Fruit fly (Drosophila melanogaster): ENCODE results near the gene CG3764.
"Not testable (repeated sequence)": the region's sequence is repeated elsewhere in the genome, so short reads cannot be mapped to it uniquely, and the experiment has no call there.

Gene CG3764

DNA sequence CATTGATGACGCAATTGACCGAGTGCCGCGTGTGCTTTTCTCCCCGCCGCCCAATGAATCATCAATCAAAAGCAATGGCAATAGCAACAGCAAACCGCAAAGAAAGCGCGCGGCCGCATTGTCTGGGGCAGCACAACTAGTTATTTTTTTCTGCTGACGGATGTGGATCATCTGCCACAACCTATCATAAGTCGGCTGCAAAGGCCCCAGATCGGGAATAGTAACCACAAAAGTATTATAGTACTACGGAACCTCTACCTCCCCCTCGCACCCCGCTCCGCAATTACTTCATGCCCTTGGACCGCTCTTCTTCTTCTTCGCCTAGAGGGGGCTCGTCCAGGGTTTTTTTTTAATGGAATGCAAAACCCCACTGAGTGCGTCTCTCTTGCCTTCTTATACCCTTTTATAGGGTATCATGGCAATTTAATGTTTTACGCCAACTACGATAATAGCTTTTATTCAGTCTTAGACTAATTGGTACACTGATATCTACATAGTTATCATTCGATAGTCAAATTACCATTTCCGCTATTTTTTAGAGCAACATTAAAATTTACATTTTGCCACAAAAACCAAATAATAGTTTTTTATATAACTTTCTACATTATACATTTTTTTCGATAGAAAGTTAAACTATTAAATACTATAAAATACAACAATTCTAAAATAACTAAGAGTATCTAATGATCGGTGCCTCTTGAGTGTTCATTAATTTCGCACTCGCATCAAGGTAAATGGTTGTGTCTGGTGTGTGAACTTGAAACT lies 56.2 kb downstream of the CG3764 start:
- TF ChIP-seq CG17801 (GFP tag; optimal IDR thresholded peaks at IDR 0.05; ENCODE audit: partially characterized antibody) = no peak

- peak; percentile 48 for TF ChIP-seq CG17801 (GFP tag; optimal IDR thresholded peaks at IDR 0.05; ENCODE audit: partially characterized antibody)
Observed at dm6 chr3L:16955219-16956002, 57.0 kb downstream of the CG3764 start.

DNA sequence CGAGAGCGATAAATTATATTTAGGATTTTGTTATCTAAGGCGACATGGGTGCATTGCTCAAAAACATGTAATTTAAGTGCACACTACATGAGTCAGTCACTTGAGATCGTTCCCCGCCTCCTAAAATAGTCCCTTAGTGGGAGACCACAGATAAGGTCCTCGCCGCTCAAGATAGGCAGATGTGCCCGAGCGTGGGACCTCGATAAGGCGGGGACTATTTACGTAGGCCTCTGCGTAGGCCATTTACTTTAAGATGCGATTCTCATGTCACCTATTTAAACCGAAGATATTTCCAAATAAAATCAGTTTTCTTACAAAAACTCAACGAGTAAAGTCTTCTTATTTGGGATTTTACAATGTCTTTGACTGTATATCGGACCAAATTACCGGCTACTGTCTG lies 57.8 kb downstream of the CG3764 start, which contains the start of gene Ogdh:
Ogdh (plus strand) TSS at position 301 of the 400 bp plus-strand sequence.
- not testable (repeated sequence) for TF ChIP-seq CG17801 (GFP tag; optimal IDR thresholded peaks at IDR 0.05; ENCODE audit: partially characterized antibody)
